Fruit fly (Drosophila melanogaster) whole organism, wandering third instar larva: ENCODE measurements around the gene Cyp4ac2.

Experiments
- Abd-B ChIP-seq: fragments of >200 bp; optimal IDR thresholded peaks from 2 replicates; lab custom pipeline; 2017; ENCODE audit warnings: missing biosample characterization, missing genetic modification characterization
- CG32264 ChIP-seq: fragments of 200-800 bp; sonication (Bioruptor generic); optimal IDR thresholded peaks from 2 replicates; lab custom pipeline; 2016; ENCODE audit warnings: missing biosample characterization, missing genetic modification characterization
- CG9705 ChIP-seq: fragments of 200-800 bp; sonication (Bioruptor generic); optimal IDR thresholded peaks from 2 replicates; lab custom pipeline; 2018; ENCODE audit warnings: missing biosample characterization, mild to moderate bottlenecking, missing genetic modification characterization
- CrebA ChIP-seq: fragments of 200-800 bp; sonication (Bioruptor generic); optimal IDR thresholded peaks from 2 replicates; lab custom pipeline; 2016; ENCODE audit warnings: missing biosample characterization, mild to moderate bottlenecking, missing genetic modification characterization, borderline replicate concordance
- Dfd ChIP-seq: fragments of >200 bp; optimal IDR thresholded peaks from 2 replicates; lab custom pipeline; 2017; ENCODE audit warnings: missing biosample characterization, missing genetic modification characterization
- Dif ChIP-seq: fragments of 200-275, 200-300 bp; sonication (Bioruptor generic); optimal IDR thresholded peaks from 2 replicates; lab custom pipeline; 2018; ENCODE audit warnings: missing biosample characterization, missing genetic modification characterization; ENCODE audit not compliant: partially characterized antibody
- GATAd ChIP-seq: sonication (Bioruptor generic); optimal IDR thresholded peaks from 2 replicates; lab custom pipeline; 2016; ENCODE audit warnings: missing biosample characterization, missing genetic modification characterization
- HLH106 ChIP-seq: fragments of 200-800 bp; optimal IDR thresholded peaks from 3 replicates; lab custom pipeline; 2019; ENCODE audit warnings: missing biosample characterization, mild to moderate bottlenecking, missing genetic modification characterization, moderate library complexity
- Hnf4 ChIP-seq: fragments of 200-800 bp; sonication (Bioruptor generic); optimal IDR thresholded peaks from 2 replicates; lab custom pipeline; 2016; ENCODE audit warnings: missing biosample characterization, mild to moderate bottlenecking, missing genetic modification characterization
- Hr78 ChIP-seq: fragments of >200 bp; optimal IDR thresholded peaks from 2 replicates; lab custom pipeline; 2017; ENCODE audit warnings: missing biosample characterization, missing genetic modification characterization
- Hr83 ChIP-seq: fragments of 200-300 bp; sonication (Bioruptor generic); optimal IDR thresholded peaks from 2 replicates; lab custom pipeline; 2016; ENCODE audit warnings: missing biosample characterization, mild to moderate bottlenecking, missing genetic modification characterization, moderate library complexity; ENCODE audit not compliant: poor library complexity, severe bottlenecking
- Jra ChIP-seq: sonication (Bioruptor generic); optimal IDR thresholded peaks from 2 replicates; lab custom pipeline; 2016; ENCODE audit warnings: missing biosample characterization, missing genetic modification characterization
- Mio ChIP-seq: sonication (Bioruptor generic); optimal IDR thresholded peaks from 2 replicates; lab custom pipeline; 2016; ENCODE audit warnings: missing biosample characterization, missing genetic modification characterization
- Myc ChIP-seq: fragments of >200 bp; optimal IDR thresholded peaks from 2 replicates; lab custom pipeline; 2017
- N ChIP-seq: fragments of >200 bp; optimal IDR thresholded peaks from 2 replicates; lab custom pipeline; 2018; ENCODE audit warnings: missing biosample characterization, missing external identifiers, missing genetic modification characterization
- OdsH ChIP-seq: fragments of 200-800 bp; sonication (Bioruptor generic); optimal IDR thresholded peaks from 2 replicates; lab custom pipeline; 2016; ENCODE audit warnings: missing biosample characterization, mild to moderate bottlenecking, missing genetic modification characterization
- Rel ChIP-seq, 2 experiments: fragments of 200-800 bp; sonication (Bioruptor generic) in 1 of 2; optimal IDR thresholded peaks; 2 replicates in 1 of 2; 3 replicates in 1 of 2; lab custom pipeline; 2016 to 2019; ENCODE audit warnings: mild to moderate bottlenecking in 2 of 2, missing biosample characterization in 2 of 2, missing genetic modification characterization in 2 of 2, moderate library complexity in 1 of 2
- Sp1 ChIP-seq: fragments of 200-800 bp; sonication (Bioruptor generic); optimal IDR thresholded peaks from 3 replicates; lab custom pipeline; 2019; ENCODE audit warnings: missing biosample characterization, mild to moderate bottlenecking, missing genetic modification characterization, moderate library complexity
- Vsx2 ChIP-seq: fragments of 200-300, 225-300 bp; sonication (Bioruptor generic); optimal IDR thresholded peaks from 2 replicates; lab custom pipeline; 2018; ENCODE audit warnings: missing biosample characterization, missing genetic modification characterization; ENCODE audit not compliant: partially characterized antibody
- br ChIP-seq: fragments of 200-800 bp; sonication (Bioruptor generic); optimal IDR thresholded peaks from 2 replicates; lab custom pipeline; 2016; ENCODE audit warnings: missing biosample characterization, missing genetic modification characterization
- brk ChIP-seq: fragments of 200-800 bp; sonication (Bioruptor generic); optimal IDR thresholded peaks from 2 replicates; lab custom pipeline; 2016; ENCODE audit warnings: missing biosample characterization, mild to moderate bottlenecking, missing genetic modification characterization
- dl ChIP-seq, 2 experiments: fragments of 175-275, 200-275 bp in 1 of 2; fragments of 200-275 bp in 1 of 2; sonication (Bioruptor generic); optimal IDR thresholded peaks; lab custom pipeline; 2018; ENCODE audit warnings: mild to moderate bottlenecking in 2 of 2, missing biosample characterization in 2 of 2, missing genetic modification characterization in 2 of 2, moderate library complexity in 2 of 2; ENCODE audit not compliant: partially characterized antibody in 2 of 2, insufficient read depth in 1 of 2
- dmrt93B ChIP-seq: fragments of 200-800 bp; sonication (Bioruptor generic); optimal IDR thresholded peaks from 2 replicates; lab custom pipeline; 2018; ENCODE audit warnings: missing biosample characterization, mild to moderate bottlenecking, missing genetic modification characterization
- dsf ChIP-seq: sonication (Bioruptor generic); optimal IDR thresholded peaks from 2 replicates; lab custom pipeline; 2016; ENCODE audit warnings: missing biosample characterization, missing genetic modification characterization, borderline replicate concordance
- ey ChIP-seq: fragments of 200-800 bp; sonication (Bioruptor generic); optimal IDR thresholded peaks from 2 replicates; lab custom pipeline; 2016; ENCODE audit warnings: missing biosample characterization, missing genetic modification characterization
- foxo ChIP-seq, 2 experiments: fragments of 200-800 bp; sonication (Bioruptor generic); optimal IDR thresholded peaks; 2 replicates in 1 of 2; 3 replicates in 1 of 2; lab custom pipeline; 2016 to 2017; ENCODE audit warnings: missing biosample characterization in 2 of 2, missing genetic modification characterization in 2 of 2
- fru ChIP-seq: fragments of 200-800 bp; sonication (Bioruptor generic); optimal IDR thresholded peaks from 3 replicates; lab custom pipeline; 2016; ENCODE audit warnings: missing biosample characterization, mild to moderate bottlenecking, missing genetic modification characterization
- h ChIP-seq: fragments of 200-800 bp; sonication (Bioruptor generic); optimal IDR thresholded peaks from 3 replicates; lab custom pipeline; 2016; ENCODE audit warnings: missing biosample characterization, mild to moderate bottlenecking, missing genetic modification characterization
- jim ChIP-seq: fragments of 175-275, 200-325 bp; sonication (Bioruptor generic); optimal IDR thresholded peaks from 2 replicates; lab custom pipeline; 2016; ENCODE audit warnings: missing biosample characterization, mild to moderate bottlenecking, missing genetic modification characterization
- lola ChIP-seq: fragments of >200 bp; optimal IDR thresholded peaks from 2 replicates; lab custom pipeline; 2017; ENCODE audit warnings: missing biosample characterization, missing genetic modification characterization
- pan ChIP-seq: fragments of >200 bp; optimal IDR thresholded peaks from 2 replicates; lab custom pipeline; 2017
- psq ChIP-seq: fragments of 200-800 bp; sonication (Bioruptor generic); optimal IDR thresholded peaks from 3 replicates; lab custom pipeline; 2017; ENCODE audit warnings: missing biosample characterization, mild to moderate bottlenecking, missing genetic modification characterization, moderate library complexity
- rgr ChIP-seq: fragments of 200-800 bp; sonication (Bioruptor generic); optimal IDR thresholded peaks from 3 replicates; lab custom pipeline; 2016; ENCODE audit warnings: missing biosample characterization, mild to moderate bottlenecking, missing genetic modification characterization
- sage ChIP-seq: fragments of 200-800 bp; sonication (Bioruptor generic); optimal IDR thresholded peaks from 2 replicates; lab custom pipeline; 2016; ENCODE audit warnings: missing biosample characterization, mild to moderate bottlenecking, missing genetic modification characterization
- sv ChIP-seq: fragments of 200-800 bp; sonication (Bioruptor generic); optimal IDR thresholded peaks from 3 replicates; lab custom pipeline; 2016; ENCODE audit warnings: missing biosample characterization, missing genetic modification characterization
- tai ChIP-seq: sonication (Bioruptor generic); optimal IDR thresholded peaks from 2 replicates; lab custom pipeline; 2016; ENCODE audit warnings: missing biosample characterization, missing genetic modification characterization
- usp ChIP-seq: fragments of >200 bp; optimal IDR thresholded peaks from 2 replicates; lab custom pipeline; 2017; ENCODE audit warnings: missing biosample characterization, missing genetic modification characterization
- woc ChIP-seq: sonication (Bioruptor generic); optimal IDR thresholded peaks from 2 replicates; lab custom pipeline; 2016; ENCODE audit warnings: missing biosample characterization, mild to moderate bottlenecking, missing genetic modification characterization

Gene Cyp4ac2

DNA sequence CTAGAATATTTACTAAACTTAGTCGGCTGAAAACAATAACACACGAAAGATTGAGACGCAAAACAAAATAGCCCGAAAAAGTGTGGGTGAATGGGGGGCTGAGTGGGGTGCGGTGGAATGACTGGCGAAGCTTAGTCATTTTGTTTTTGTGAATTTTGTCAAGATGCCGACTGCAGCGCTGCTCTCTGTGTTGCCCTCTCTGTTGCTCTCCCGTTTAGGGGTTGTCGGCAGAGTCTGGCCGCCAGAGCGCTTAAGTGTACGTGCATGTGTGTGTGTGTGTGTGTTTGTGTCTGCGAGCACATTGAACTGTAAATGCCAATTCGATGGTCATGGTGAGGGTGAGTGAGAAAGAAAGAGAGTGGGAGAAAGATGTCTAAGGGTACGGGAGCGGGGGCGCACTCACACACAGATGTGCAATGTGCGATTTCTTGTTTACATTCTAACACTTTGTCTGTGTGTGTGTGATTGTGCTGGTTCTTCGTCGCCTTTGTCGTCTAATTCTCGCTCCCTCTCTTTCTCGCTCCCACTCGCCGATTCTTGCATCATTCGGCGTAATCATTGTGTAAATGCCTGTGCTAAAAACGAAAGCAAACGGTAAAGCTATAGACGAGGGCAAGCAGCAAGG, 40.3 kb downstream of the Cyp4ac2 start:
- TF ChIP-seq GATAd (GFP tag; lab: Kevin White, UChicago): no peak
- peak; percentile 21 for TF ChIP-seq woc
- TF ChIP-seq ey (GFP tag; lab: Kevin White, UChicago): no peak
- peak; percentile 56 for TF ChIP-seq h (GFP tag; lab: Kevin White, UChicago)
- peak; percentile 54 for TF ChIP-seq Hnf4 (GFP tag; lab: Kevin White, UChicago)
- peak; percentile 83 for TF ChIP-seq Jra (GFP tag; lab: Kevin White, UChicago)
- peak; percentile 83 for TF ChIP-seq Dif (GFP tag; lab: Kevin White, UChicago)
- TF ChIP-seq dl (GFP tag; optimal IDR thresholded peaks at IDR 0.05; lab: Kevin White, UChicago; ENCODE audit: insufficient read depth in 1 of 2, partially characterized antibody in 2 of 2): peak; percentile 74 to 90
- TF ChIP-seq sv (GFP tag; lab: Kevin White, UChicago): no peak
- TF ChIP-seq Rel (GFP tag; optimal IDR thresholded peaks at IDR 0.05; lab: Kevin White, UChicago): no peak
- TF ChIP-seq Rel (tag; optimal IDR thresholded peaks at IDR 0.05; lab: Kevin White, UChicago): peak; percentile 63
- peak; percentile 56 for TF ChIP-seq OdsH (GFP tag; lab: Kevin White, UChicago)
- no peak for TF ChIP-seq CG32264 (GFP tag; lab: Kevin White, UChicago)
- peak; percentile 63 for TF ChIP-seq psq (GFP tag; lab: Kevin White, UChicago)
- TF ChIP-seq Hr78 (GFP tag; lab: Kevin White, UChicago): no peak
- TF ChIP-seq foxo (GFP tag; optimal IDR thresholded peaks at IDR 0.05; lab: Kevin White, UChicago): peak in 1 of 2 experiments; percentile 50
- no peak for TF ChIP-seq Abd-B (GFP tag; lab: Kevin White, UChicago)
- no peak for TF ChIP-seq jim (GFP tag; lab: Kevin White, UChicago)
- no peak for TF ChIP-seq dmrt93B (GFP tag; lab: Kevin White, UChicago)
- TF ChIP-seq Vsx2 (GFP tag; lab: Kevin White, UChicago): peak; percentile 22
- TF ChIP-seq N (GFP tag; lab: Kevin White, UChicago): no peak
- TF ChIP-seq rgr (GFP tag; lab: Kevin White, UChicago): peak; percentile 61
- no peak for TF ChIP-seq HLH106 (tag; lab: Kevin White, UChicago)
- no peak for TF ChIP-seq dsf (GFP tag; lab: Kevin White, UChicago)
- TF ChIP-seq brk (GFP tag; lab: Kevin White, UChicago): no peak
- no peak for TF ChIP-seq sage (GFP tag; lab: Kevin White, UChicago)
- no peak for TF ChIP-seq br (GFP tag; lab: Kevin White, UChicago)
- TF ChIP-seq Dfd (GFP tag; lab: Kevin White, UChicago): no peak
- TF ChIP-seq CrebA (GFP tag; lab: Kevin White, UChicago): no peak
- no peak for TF ChIP-seq Mio (GFP tag; lab: Kevin White, UChicago)
- no peak for TF ChIP-seq tai (GFP tag; lab: Kevin White, UChicago)
- no peak for TF ChIP-seq usp (GFP tag; lab: Kevin White, UChicago)
- no peak for TF ChIP-seq CG9705 (GFP tag; lab: Kevin White, UChicago)
- TF ChIP-seq fru (GFP tag; lab: Kevin White, UChicago): peak; percentile 60
- TF ChIP-seq pan (lab: Kevin White, UChicago): no peak
- TF ChIP-seq Myc: no peak
- no peak for TF ChIP-seq Sp1 (GFP tag; lab: Kevin White, UChicago)
- TF ChIP-seq lola (GFP tag; lab: Kevin White, UChicago): no peak
- peak; percentile 95 for TF ChIP-seq Hr83 (GFP tag; lab: Kevin White, UChicago)

DNA sequence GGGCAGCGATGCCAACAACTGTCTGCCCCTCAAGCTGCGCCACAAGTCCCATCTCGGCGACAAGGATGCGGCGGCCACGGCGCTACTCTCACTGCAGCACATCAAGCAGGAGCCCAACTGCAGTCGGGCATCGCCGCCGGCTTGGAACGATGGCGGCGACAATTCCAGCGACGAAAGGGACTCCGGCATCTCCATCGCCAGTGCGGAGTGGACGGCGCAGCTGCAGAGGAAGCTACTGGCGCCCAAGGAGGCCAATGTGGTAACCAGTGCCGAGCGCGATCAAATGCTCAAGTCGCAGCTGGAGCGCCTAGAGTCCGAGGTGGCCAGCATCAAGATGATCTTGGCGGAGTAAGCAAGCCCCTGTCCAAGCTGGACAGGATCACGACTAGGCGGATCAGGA, 43.2 kb downstream of the Cyp4ac2 start:
- TF ChIP-seq jim (GFP tag; lab: Kevin White, UChicago) (no peak), GATAd (GFP tag; lab: Kevin White, UChicago) (no peak), Hnf4 (GFP tag; lab: Kevin White, UChicago) (no peak), lola (GFP tag; lab: Kevin White, UChicago) (no peak), Sp1 (GFP tag; lab: Kevin White, UChicago) (no peak), tai (GFP tag; lab: Kevin White, UChicago) (no peak)
